Worm (Caenorhabditis elegans) whole organism, early embryonic: Measurements from ENCODE around the gene srsx-8.

Source experiments
- B0310.2 ChIP-seq: sonication (generic microtip); optimal IDR thresholded peaks from 2 replicates; lab custom pipeline; 2016; ENCODE audit warnings: mild to moderate bottlenecking, missing genetic modification characterization, missing compliant biosample characterization
- F13C5.2 ChIP-seq: sonication (generic microtip); optimal IDR thresholded peaks from 2 replicates; lab custom pipeline; 2017; ENCODE audit warnings: mild to moderate bottlenecking, missing genetic modification characterization, inconsistent platforms, missing compliant biosample characterization
- aly-1 ChIP-seq: sonication (generic microtip); optimal IDR thresholded peaks from 2 replicates; lab custom pipeline; 2016; ENCODE audit warnings: missing genetic modification characterization, missing compliant biosample characterization
- ama-1 ChIP-seq: fragments of 150-350 bp; optimal IDR thresholded peaks from 2 replicates; lab custom pipeline; 2014
- ceh-13 ChIP-seq: fragments of 200-800 bp; sonication (Bioruptor generic); optimal IDR thresholded peaks from 2 replicates; lab custom pipeline; 2018; ENCODE audit warnings: mild to moderate bottlenecking, missing genetic modification characterization, missing compliant biosample characterization
- ceh-36 ChIP-seq: sonication (generic microtip); optimal IDR thresholded peaks from 2 replicates; lab custom pipeline; 2016; ENCODE audit warnings: missing genetic modification characterization, inconsistent platforms, missing compliant biosample characterization
- ets-7 ChIP-seq: sonication (generic microtip); optimal IDR thresholded peaks from 2 replicates; lab custom pipeline; 2016; ENCODE audit warnings: missing genotype, missing genetic modification characterization, missing compliant biosample characterization
- flt-1 ChIP-seq: fragments of 200-800 bp; sonication (Bioruptor generic); IDR thresholded peaks from 2 replicates; pipeline ENCODE4 v1.3.6; 2022; ENCODE audit warnings: missing genetic modification characterization, missing compliant biosample characterization
- hmbx-1 ChIP-seq: sonication (generic microtip); optimal IDR thresholded peaks from 2 replicates; lab custom pipeline; 2016; ENCODE audit warnings: mild to moderate bottlenecking, missing genetic modification characterization, missing compliant biosample characterization
- hmg-4 ChIP-seq: fragments of 200-800 bp; sonication (Bioruptor generic); optimal IDR thresholded peaks from 2 replicates; lab custom pipeline; 2018; ENCODE audit warnings: mild to moderate bottlenecking, missing genetic modification characterization, missing compliant biosample characterization
- hnd-1 ChIP-seq: sonication (generic microtip); optimal IDR thresholded peaks from 2 replicates; lab custom pipeline; 2016; ENCODE audit warnings: missing genetic modification characterization, missing compliant biosample characterization
- pes-1 ChIP-seq: fragments of 200-800 bp; sonication (Bioruptor generic); IDR thresholded peaks from 2 replicates; pipeline ENCODE4 v1.3.6; 2022; ENCODE audit warnings: missing genetic modification reagents, missing genetic modification characterization, missing compliant biosample characterization
- scrt-1 ChIP-seq: fragments of 200-800 bp; sonication (Bioruptor generic); IDR thresholded peaks from 2 replicates; pipeline ENCODE4 v1.3.6; 2022; ENCODE audit warnings: missing genetic modification characterization, missing compliant biosample characterization
- sea-1 ChIP-seq: fragments of 200-800 bp; sonication (Bioruptor generic); conservative IDR thresholded peaks from 2 replicates; pipeline ENCODE4 v1.3.6; 2022; ENCODE audit warnings: missing genetic modification characterization, missing compliant biosample characterization
- tbx-11 ChIP-seq: fragments of 200-800 bp; sonication (Bioruptor generic); IDR thresholded peaks from 2 replicates; pipeline ENCODE4 v1.3.6; 2022; ENCODE audit warnings: missing genetic modification characterization, missing compliant biosample characterization
- tbx-37 ChIP-seq: fragments of 200-800 bp; sonication (Bioruptor generic); conservative IDR thresholded peaks from 2 replicates; pipeline ENCODE4 v1.3.6; 2022; ENCODE audit warnings: missing genetic modification reagents, missing genetic modification characterization, missing compliant biosample characterization
- tra-4 ChIP-seq: sonication (generic microtip); optimal IDR thresholded peaks from 2 replicates; lab custom pipeline; 2017; ENCODE audit warnings: missing genetic modification characterization, missing compliant biosample characterization

srsx-8 gene

DNA sequence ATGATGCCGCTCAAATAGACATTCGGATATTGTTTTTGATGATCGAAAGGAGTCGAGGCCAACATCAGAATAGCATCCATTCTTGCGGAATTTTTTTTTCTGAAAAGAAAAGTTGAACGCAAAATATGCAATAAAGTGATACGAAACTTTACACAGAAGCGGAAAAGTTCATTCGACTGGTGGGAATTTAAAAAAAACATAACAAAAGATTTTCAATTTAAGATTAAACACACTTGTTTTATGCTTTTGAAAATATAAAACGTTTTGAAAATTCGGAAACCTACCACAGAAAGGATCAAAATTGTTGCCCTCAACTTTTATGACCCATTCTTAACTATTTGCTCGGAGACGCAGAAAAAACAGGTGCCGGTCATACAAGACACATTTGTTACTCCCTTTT lies 15.9 kb downstream of the srsx-8 start, which contains the start of gene K02H11.9:
Gene K02H11.9 (minus strand): TSS at position 101 of the 400 bp plus-strand sequence.
- TF ChIP-seq tra-4 (tag; lab: Kevin White, UChicago) (no peak), hnd-1 (no peak), ceh-13 (GFP tag; lab: Kevin White, UChicago) (no peak), ama-1 (no peak), ets-7 (no peak), ceh-36 (tag; lab: Kevin White, UChicago) (no peak), tbx-37 (no peak), aly-1 (tag; lab: Kevin White, UChicago) (no peak), hmg-4 (GFP tag; lab: Kevin White, UChicago) (no peak), F13C5.2 (no peak), hmbx-1 (tag; lab: Kevin White, UChicago) (no peak)

DNA sequence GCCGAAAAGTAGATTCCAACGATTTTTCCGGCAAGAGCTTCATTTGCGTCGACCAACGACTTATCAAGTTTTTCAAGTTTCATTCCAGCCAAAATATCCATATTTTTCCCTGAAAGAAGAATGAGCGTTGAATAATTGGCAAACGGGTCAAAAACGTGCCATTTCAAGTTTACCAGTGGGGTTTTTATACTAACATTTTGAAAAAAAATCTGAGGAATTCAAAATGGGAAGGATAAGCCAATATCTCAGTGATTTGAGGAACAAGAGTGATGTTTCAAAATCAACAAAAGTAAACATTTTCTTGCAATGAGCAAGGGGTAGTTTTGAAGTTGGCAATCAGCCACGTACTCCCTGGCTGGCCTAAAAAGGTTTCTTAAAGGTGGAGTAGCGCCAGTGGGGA lies 18.6 kb downstream of the srsx-8 start, which contains the start of gene trx-5:
Gene trx-5 (minus strand): TSS at position 101 of the 400 bp plus-strand sequence.
- no peak for TF ChIP-seq scrt-1 (GFP tag; lab: Robert Waterston, UW)
- no peak for TF ChIP-seq pes-1 (GFP tag; lab: Robert Waterston, UW)
- TF ChIP-seq tbx-37, result no peak
- TF ChIP-seq F13C5.2, result no peak
- no peak for TF ChIP-seq ceh-13 (GFP tag; lab: Kevin White, UChicago)
- TF ChIP-seq ama-1, result no peak
- no peak for TF ChIP-seq sea-1 (GFP tag; lab: Robert Waterston, UW)
- TF ChIP-seq ets-7, result no peak
- TF ChIP-seq hmg-4 (GFP tag; lab: Kevin White, UChicago), result no peak
- TF ChIP-seq flt-1, result no peak
- no peak for TF ChIP-seq tra-4 (tag; lab: Kevin White, UChicago)
- no peak for TF ChIP-seq ceh-36 (tag; lab: Kevin White, UChicago)
- TF ChIP-seq B0310.2 (tag; lab: Kevin White, UChicago), result no peak
- no peak for TF ChIP-seq tbx-11 (GFP tag; lab: Robert Waterston, UW)
- no peak for TF ChIP-seq hmbx-1 (tag; lab: Kevin White, UChicago)

DNA sequence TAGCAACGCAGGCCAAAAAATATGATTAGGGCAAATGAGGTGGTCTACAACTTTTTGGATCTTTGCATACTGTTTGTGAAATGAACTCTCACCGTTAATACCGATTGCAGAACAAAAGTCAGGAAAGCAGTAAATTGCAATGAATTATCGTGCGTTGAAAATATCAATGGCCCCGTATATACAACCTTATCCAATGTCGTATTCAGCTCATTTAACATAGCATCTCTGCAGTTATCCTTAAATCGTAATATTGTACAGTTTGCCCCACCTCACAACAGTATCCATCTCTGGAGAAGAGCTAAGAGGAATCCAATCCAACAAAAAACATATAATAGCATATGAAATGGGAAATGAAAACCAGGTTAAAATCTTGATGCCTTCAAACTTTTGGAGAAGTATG lies 20.4 kb downstream of the srsx-8 start:
- TF ChIP-seq sea-1 (GFP tag; lab: Robert Waterston, UW) (no peak), tra-4 (tag; lab: Kevin White, UChicago) (no peak), hmbx-1 (tag; lab: Kevin White, UChicago) (no peak), hmg-4 (GFP tag; lab: Kevin White, UChicago) (no peak)

DNA sequence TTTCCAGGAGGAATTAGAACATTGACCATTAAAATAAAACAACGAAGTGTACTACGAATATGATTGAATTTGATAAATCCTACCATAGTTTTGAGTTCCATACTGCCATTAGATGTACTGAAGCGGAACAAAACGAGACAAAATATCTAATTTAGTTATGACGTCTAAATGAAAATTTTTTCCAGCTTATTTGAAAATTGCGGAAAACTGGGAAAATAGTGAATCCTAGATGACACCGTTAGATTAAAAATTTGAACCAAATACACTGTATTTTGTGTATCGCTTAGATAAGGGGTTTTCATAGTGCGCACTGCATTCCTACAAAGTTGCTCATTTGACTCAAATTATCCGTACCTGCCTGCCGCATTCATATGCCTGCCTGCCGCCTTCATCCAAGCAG lies 21.7 kb downstream of the srsx-8 start, which contains the start of gene K02H11.4:
Gene K02H11.4 (minus strand): TSS at position 101 of the 400 bp plus-strand sequence.
- TF ChIP-seq tra-4 (tag; lab: Kevin White, UChicago) (no peak), sea-1 (GFP tag; lab: Robert Waterston, UW) (no peak), hmg-4 (GFP tag; lab: Kevin White, UChicago) (no peak), flt-1 (no peak), ets-7 (no peak), hmbx-1 (tag; lab: Kevin White, UChicago) (no peak), hnd-1 (no peak)

DNA sequence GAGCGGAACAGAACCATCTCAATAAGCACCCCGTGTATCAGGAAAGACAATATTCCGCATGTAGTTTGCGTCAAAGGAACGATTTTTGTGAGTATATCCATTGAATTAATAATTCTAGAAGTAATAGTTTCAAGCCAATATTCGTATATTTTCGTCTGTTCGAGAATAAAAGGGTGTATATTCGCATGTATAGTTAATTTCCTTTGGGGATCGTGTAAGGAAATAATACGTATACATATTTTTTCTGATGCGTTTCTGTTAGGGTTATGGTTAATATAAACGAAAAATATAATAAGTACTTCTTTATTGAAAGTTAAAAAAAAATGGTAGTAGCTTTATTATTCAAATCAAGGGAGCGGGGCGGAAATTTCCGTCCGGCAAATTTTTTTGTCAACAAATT lies 24.9 kb downstream of the srsx-8 start, which contains the start of gene str-236:
Gene str-236 (minus strand): TSS at position 101 of the 400 bp plus-strand sequence.
- no peak for TF ChIP-seq tbx-37
- TF ChIP-seq ets-7, result no peak
- TF ChIP-seq pes-1 (GFP tag; lab: Robert Waterston, UW), result no peak
- TF ChIP-seq flt-1, result no peak
- no peak for TF ChIP-seq tbx-11 (GFP tag; lab: Robert Waterston, UW)
- TF ChIP-seq tra-4 (tag; lab: Kevin White, UChicago), result no peak
- TF ChIP-seq sea-1 (GFP tag; lab: Robert Waterston, UW), result no peak
- TF ChIP-seq hmbx-1 (tag; lab: Kevin White, UChicago), result no peak
- no peak for TF ChIP-seq ceh-13 (GFP tag; lab: Kevin White, UChicago)

DNA sequence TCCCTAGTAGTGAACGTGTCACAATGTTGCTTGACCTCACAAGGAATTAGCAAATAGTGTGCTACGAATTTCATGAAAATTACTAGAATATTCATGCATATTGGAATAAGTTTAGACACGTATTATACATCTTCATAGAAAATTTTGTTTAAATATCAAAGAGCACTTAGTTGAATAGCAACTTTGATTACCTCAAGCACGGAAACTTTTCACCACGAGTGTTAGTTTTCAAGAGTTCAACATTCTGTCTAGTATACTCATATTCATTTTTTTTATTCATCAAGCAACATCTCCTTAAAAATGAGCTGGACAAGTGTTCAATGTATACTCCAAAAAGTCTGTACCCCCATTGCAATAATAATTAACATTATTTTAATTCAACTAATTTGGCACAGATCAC lies 30.4 kb downstream of the srsx-8 start, which contains the start of gene str-243:
Gene str-243 (plus strand): TSS at position 301 of the 400 bp plus-strand sequence.
- TF ChIP-seq tbx-37, result no peak
- TF ChIP-seq hmbx-1 (tag; lab: Kevin White, UChicago), result no peak
- TF ChIP-seq ceh-36 (tag; lab: Kevin White, UChicago), result no peak
- no peak for TF ChIP-seq aly-1 (tag; lab: Kevin White, UChicago)
- no peak for TF ChIP-seq ets-7
- no peak for TF ChIP-seq ama-1
- TF ChIP-seq flt-1, result no peak

DNA sequence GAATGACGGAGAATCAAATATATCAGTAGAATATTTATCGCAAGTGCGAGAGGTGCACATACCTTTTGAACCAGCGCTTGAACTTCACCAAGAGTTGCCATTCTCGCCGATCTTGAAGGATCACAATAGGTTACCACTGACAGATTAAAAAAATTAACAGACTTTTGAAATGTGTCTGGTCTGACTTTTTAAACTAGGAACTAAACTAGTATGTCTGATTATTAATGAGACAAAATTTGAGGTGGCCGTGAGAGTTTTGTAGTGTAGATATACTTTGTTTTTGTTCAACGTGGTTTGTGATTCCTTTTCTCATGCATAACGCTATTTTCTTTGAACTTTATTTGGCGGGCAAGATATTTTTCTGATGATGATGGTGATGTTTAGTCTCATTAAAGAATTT lies 31.1 kb downstream of the srsx-8 start, which contains the start of gene str-240:
Gene str-240 (minus strand): TSS at position 101 of the 400 bp plus-strand sequence.
- TF ChIP-seq pes-1 (GFP tag; lab: Robert Waterston, UW), result no peak
- TF ChIP-seq ceh-13 (GFP tag; lab: Kevin White, UChicago), result no peak
- no peak for TF ChIP-seq hmg-4 (GFP tag; lab: Kevin White, UChicago)
- no peak for TF ChIP-seq sea-1 (GFP tag; lab: Robert Waterston, UW)

DNA sequence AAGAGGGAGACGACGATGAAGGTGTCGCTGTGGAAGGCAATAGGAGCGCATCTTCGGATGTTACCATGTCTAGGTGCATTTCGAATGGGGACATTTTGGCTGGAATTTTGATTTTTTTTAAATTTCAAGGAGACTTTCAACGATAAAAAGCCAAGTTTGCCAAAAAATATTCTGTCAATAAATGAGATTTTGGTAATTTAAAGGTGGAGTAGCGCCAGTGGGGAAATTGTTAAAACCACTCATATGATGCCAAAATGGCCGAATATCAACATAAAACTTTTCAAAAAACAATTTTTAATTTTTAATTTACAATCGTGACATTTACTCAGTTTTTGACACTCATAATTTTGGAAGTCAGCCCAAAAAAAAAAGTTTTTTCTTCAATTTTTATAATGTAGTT lies 41.4 kb downstream of the srsx-8 start, which contains the start of gene nhr-260:
Gene nhr-260 (minus strand): TSS at position 101 of the 400 bp plus-strand sequence.
- no peak for TF ChIP-seq aly-1 (tag; lab: Kevin White, UChicago)
- no peak for TF ChIP-seq B0310.2 (tag; lab: Kevin White, UChicago)
- no peak for TF ChIP-seq scrt-1 (GFP tag; lab: Robert Waterston, UW)
- no peak for TF ChIP-seq tbx-37
- no peak for TF ChIP-seq ama-1
- TF ChIP-seq F13C5.2, result no peak
- TF ChIP-seq tra-4 (tag; lab: Kevin White, UChicago), result no peak
